Fruit fly (Drosophila melanogaster) whole organism, embryonic: ENCODE results near the gene Trl.

Source experiments
- Asciz ChIP-seq: fragments of 200-800 bp; sonication (Bioruptor generic); optimal IDR thresholded peaks from 2 replicates; lab custom pipeline; 2017; ENCODE audit warnings: missing biosample characterization, mild to moderate bottlenecking, missing genetic modification characterization, missing genetic modification reagents
- Atf6 ChIP-seq: fragments of 200-800 bp; sonication (Bioruptor generic); IDR thresholded peaks from 2 replicates; pipeline ENCODE4 v1.3.6; 2022; ENCODE audit warnings: missing biosample characterization, missing genetic modification characterization
- CG10654 ChIP-seq: fragments of 200-800 bp; sonication (Bioruptor generic); optimal IDR thresholded peaks from 2 replicates; lab custom pipeline; 2016; ENCODE audit warnings: missing biosample characterization, missing genetic modification characterization
- CG12391 ChIP-seq: fragments of 200-800 bp; sonication (Bioruptor generic); optimal IDR thresholded peaks from 3 replicates; lab custom pipeline; 2018; ENCODE audit warnings: missing biosample characterization, mild to moderate bottlenecking, missing genetic modification characterization, moderate library complexity
- CG14014 ChIP-seq: fragments of 200-800 bp; sonication (Bioruptor generic); IDR thresholded peaks from 2 replicates; pipeline ENCODE4 v1.3.6; 2022; ENCODE audit warnings: missing biosample characterization, missing genetic modification characterization
- CG15011 ChIP-seq: fragments of 200-800 bp; sonication (Bioruptor generic); optimal IDR thresholded peaks from 3 replicates; lab custom pipeline; 2018; ENCODE audit warnings: missing biosample characterization, mild to moderate bottlenecking, missing genetic modification characterization
- CG16813 ChIP-seq: fragments of 200-800 bp; sonication (Bioruptor generic); IDR thresholded peaks from 3 replicates; pipeline ENCODE4 v1.3.6; 2022; ENCODE audit warnings: missing biosample characterization, missing genetic modification characterization; ENCODE audit not compliant: partially characterized antibody
- CG17612 ChIP-seq: fragments of 200-800 bp; sonication (Bioruptor generic); IDR thresholded peaks from 2 replicates; pipeline ENCODE4 v1.3.6; 2022; ENCODE audit warnings: missing biosample characterization, missing genetic modification characterization
- CG2129 ChIP-seq: fragments of 200-800 bp; sonication (Bioruptor generic); IDR thresholded peaks from 2 replicates; pipeline ENCODE4 v1.3.6; 2022; ENCODE audit warnings: missing biosample characterization, missing genetic modification characterization; ENCODE audit not compliant: partially characterized antibody
- CG4328 ChIP-seq: fragments of 200-800 bp; sonication (Bioruptor generic); optimal IDR thresholded peaks from 3 replicates; lab custom pipeline; 2017; ENCODE audit warnings: missing biosample characterization, missing genetic modification reagents, missing genetic modification characterization
- CG4360 ChIP-seq: fragments of 200-800 bp; sonication (Bioruptor generic); IDR thresholded peaks from 2 replicates; pipeline ENCODE4 v1.3.6; 2022; ENCODE audit warnings: missing biosample characterization, missing genetic modification characterization
- CG4404 ChIP-seq: fragments of 200-800 bp; sonication (Bioruptor generic); IDR thresholded peaks from 2 replicates; pipeline ENCODE4 v1.3.6; 2022; ENCODE audit warnings: missing biosample characterization, missing genetic modification characterization
- CG6765 ChIP-seq: fragments of 200-800 bp; sonication (Bioruptor generic); optimal IDR thresholded peaks from 3 replicates; lab custom pipeline; 2017; ENCODE audit warnings: missing biosample characterization, mild to moderate bottlenecking, missing genetic modification characterization
- CG8089 ChIP-seq: fragments of 200-800 bp; sonication (Bioruptor generic); optimal IDR thresholded peaks from 3 replicates; lab custom pipeline; 2016; ENCODE audit warnings: missing biosample characterization, missing genetic modification characterization
- CG8290 ChIP-seq, 3 experiments: fragments of 200-800 bp; sonication (Bioruptor generic); optimal IDR thresholded peaks; 2 replicates each; lab custom pipeline; 2016 to 2019; ENCODE audit warnings: missing biosample characterization in 3 of 3, missing genetic modification characterization in 3 of 3, mild to moderate bottlenecking in 2 of 3, moderate library complexity in 1 of 3
- CG8359 ChIP-seq: fragments of 200-800 bp; sonication (Bioruptor generic); optimal IDR thresholded peaks from 2 replicates; lab custom pipeline; 2017; ENCODE audit warnings: missing biosample characterization, mild to moderate bottlenecking, missing genetic modification characterization, borderline replicate concordance
- CG9609 ChIP-seq: fragments of 200-800 bp; sonication (Bioruptor generic); optimal IDR thresholded peaks from 3 replicates; lab custom pipeline; 2016; ENCODE audit warnings: missing biosample characterization, missing genetic modification characterization
- Chrac-16 ChIP-seq: fragments of 200-800 bp; sonication (Bioruptor generic); optimal IDR thresholded peaks from 3 replicates; lab custom pipeline; 2016; ENCODE audit warnings: missing biosample characterization, missing genetic modification characterization
- D19A ChIP-seq: fragments of 200-800 bp; optimal IDR thresholded peaks from 3 replicates; lab custom pipeline; 2019; ENCODE audit warnings: missing biosample characterization, mild to moderate bottlenecking, missing genetic modification characterization, moderate library complexity
- Dbx ChIP-seq: fragments of 200-800 bp; sonication (Bioruptor generic); IDR thresholded peaks from 3 replicates; pipeline ENCODE4 v1.3.6; 2022; ENCODE audit warnings: missing biosample characterization, missing genetic modification characterization
- Dref ChIP-seq: fragments of 200-800 bp; sonication (Bioruptor generic); IDR thresholded peaks from 2 replicates; pipeline ENCODE4 v1.3.6; 2022; ENCODE audit warnings: missing biosample characterization, missing genetic modification characterization
- E2f2 ChIP-seq: fragments of 200-800 bp; sonication (Bioruptor generic); IDR thresholded peaks from 2 replicates; pipeline ENCODE4 v1.3.6; 2022; ENCODE audit warnings: missing biosample characterization, missing genetic modification characterization
- GATAe ChIP-seq: fragments of 200-800 bp; sonication (Bioruptor generic); conservative IDR thresholded peaks from 2 replicates; pipeline ENCODE4 v1.3.6; 2022; ENCODE audit warnings: missing biosample characterization, missing genetic modification characterization
- Hand ChIP-seq: fragments of 200-800 bp; sonication (Bioruptor generic); optimal IDR thresholded peaks from 2 replicates; lab custom pipeline; 2017; ENCODE audit warnings: mild to moderate bottlenecking, missing biosample characterization, missing genetic modification reagents, missing genetic modification characterization
- Hmx ChIP-seq: fragments of 200-800 bp; sonication (Bioruptor generic); optimal IDR thresholded peaks from 2 replicates; lab custom pipeline; 2016; ENCODE audit warnings: missing biosample characterization, missing genetic modification characterization
- NFAT ChIP-seq: fragments of 200-800 bp; sonication (Bioruptor generic); IDR thresholded peaks from 2 replicates; pipeline ENCODE4 v1.3.6; 2022; ENCODE audit warnings: missing biosample characterization, missing genetic modification characterization
- Nf-YB ChIP-seq: fragments of 200-800 bp; sonication (Bioruptor generic); optimal IDR thresholded peaks from 3 replicates; lab custom pipeline; 2019; ENCODE audit warnings: missing biosample characterization, mild to moderate bottlenecking, missing genetic modification characterization, moderate library complexity
- Opbp ChIP-seq: fragments of 200-800 bp; sonication (Bioruptor generic); IDR thresholded peaks from 3 replicates; pipeline ENCODE4 v1.3.6; 2022; ENCODE audit warnings: missing biosample characterization, missing genetic modification characterization; ENCODE audit not compliant: partially characterized antibody
- Pdp1 ChIP-seq, 2 experiments: fragments of 200-800 bp; sonication (Bioruptor generic); optimal IDR thresholded peaks; 3 replicates each; lab custom pipeline; 2016; ENCODE audit warnings: missing biosample characterization in 2 of 2, missing genetic modification characterization in 2 of 2, mild to moderate bottlenecking in 1 of 2, moderate library complexity in 1 of 2
- Spps ChIP-seq: fragments of 200-800 bp; sonication (Bioruptor generic); optimal IDR thresholded peaks from 2 replicates; lab custom pipeline; 2018; ENCODE audit warnings: missing biosample characterization, mild to moderate bottlenecking, missing genetic modification characterization
- Sry-β ChIP-seq: fragments of 200-800 bp; sonication (Bioruptor generic); optimal IDR thresholded peaks from 2 replicates; lab custom pipeline; 2018; ENCODE audit warnings: missing biosample characterization, mild to moderate bottlenecking, missing genetic modification characterization, moderate library complexity
- ash1 ChIP-seq: fragments of 200-800 bp; sonication (Bioruptor generic); optimal IDR thresholded peaks from 2 replicates; lab custom pipeline; 2018; ENCODE audit warnings: missing biosample characterization, mild to moderate bottlenecking, missing genetic modification characterization
- bab2 ChIP-seq: fragments of 200-800 bp; sonication (Bioruptor generic); optimal IDR thresholded peaks from 2 replicates; lab custom pipeline; 2016; ENCODE audit warnings: missing biosample characterization, missing genetic modification characterization
- caup ChIP-seq: fragments of 200-800 bp; sonication (Bioruptor generic); optimal IDR thresholded peaks from 3 replicates; lab custom pipeline; 2017; ENCODE audit warnings: missing biosample characterization, mild to moderate bottlenecking, missing genetic modification characterization, moderate library complexity; ENCODE audit not compliant: severe bottlenecking
- cg ChIP-seq: fragments of 200-800 bp; sonication (Bioruptor generic); optimal IDR thresholded peaks from 3 replicates; lab custom pipeline; 2019; ENCODE audit warnings: missing biosample characterization, mild to moderate bottlenecking, missing genetic modification characterization, moderate library complexity
- da ChIP-seq: fragments of 200-800 bp; sonication (Bioruptor generic); optimal IDR thresholded peaks from 2 replicates; lab custom pipeline; 2016; ENCODE audit warnings: missing biosample characterization, missing genetic modification characterization
- gsb-n ChIP-seq: fragments of 200-800 bp; sonication (Bioruptor generic); optimal IDR thresholded peaks from 3 replicates; lab custom pipeline; 2018; ENCODE audit warnings: missing biosample characterization, mild to moderate bottlenecking, missing genetic modification characterization
- jumu ChIP-seq: fragments of 200-800 bp; sonication (Bioruptor generic); optimal IDR thresholded peaks from 3 replicates; lab custom pipeline; 2016; ENCODE audit warnings: missing biosample characterization, missing genetic modification characterization
- kay ChIP-seq: fragments of 200-800 bp; sonication (Bioruptor generic); optimal IDR thresholded peaks from 2 replicates; lab custom pipeline; 2016; ENCODE audit warnings: missing biosample characterization, missing genetic modification characterization
- luna ChIP-seq: fragments of 200-800 bp; sonication (Bioruptor generic); optimal IDR thresholded peaks from 2 replicates; lab custom pipeline; 2016; ENCODE audit warnings: missing biosample characterization, missing genetic modification characterization
- pan ChIP-seq, 4 experiments: fragments of >200 bp in 3 of 4; fragments of 200-800 bp in 1 of 4; sonication (Bioruptor generic) in 1 of 4; optimal IDR thresholded peaks in 3 of 4; IDR thresholded peaks in 1 of 4; 2 replicates each; pipeline versions ENCODE4 v1.3.6 to Lab custom; 2017 to 2022; ENCODE audit warnings: missing biosample characterization in 2 of 4, missing genetic modification characterization in 2 of 4, mixed read lengths in 1 of 4
- pfk ChIP-seq: fragments of 200-800 bp; sonication (Bioruptor generic); optimal IDR thresholded peaks from 2 replicates; lab custom pipeline; 2018; ENCODE audit warnings: missing biosample characterization, mild to moderate bottlenecking, missing genetic modification characterization, moderate library complexity
- psq ChIP-seq: fragments of 200-800 bp; sonication (Bioruptor generic); optimal IDR thresholded peaks from 2 replicates; lab custom pipeline; 2017; ENCODE audit warnings: missing biosample characterization, missing genetic modification characterization
- sens-2 ChIP-seq: fragments of 200-800 bp; sonication (Bioruptor generic); IDR thresholded peaks from 2 replicates; pipeline ENCODE4 v1.3.6; 2022; ENCODE audit warnings: missing biosample characterization, missing genetic modification characterization
- slou ChIP-seq: fragments of 200-800 bp; sonication (Bioruptor generic); optimal IDR thresholded peaks from 3 replicates; lab custom pipeline; 2016; ENCODE audit warnings: missing biosample characterization, missing genetic modification characterization
- stc ChIP-seq: fragments of 200-800 bp; sonication (Bioruptor generic); IDR thresholded peaks from 2 replicates; pipeline ENCODE4 v1.3.6; 2022; ENCODE audit warnings: missing biosample characterization, missing genetic modification characterization
- ttk ChIP-seq: fragments of 200-800 bp; sonication (Bioruptor generic); IDR thresholded peaks from 2 replicates; pipeline ENCODE4 v2.1.2; 2022; ENCODE audit warnings: missing biosample characterization, missing genetic modification characterization
- twi ChIP-seq: fragments of 200-800 bp; optimal IDR thresholded peaks from 2 replicates; lab custom pipeline; 2019; ENCODE audit warnings: missing biosample characterization, mild to moderate bottlenecking, missing genetic modification characterization, moderate library complexity
- vvl ChIP-seq: fragments of 200-800 bp; sonication (Bioruptor generic); IDR thresholded peaks from 2 replicates; pipeline ENCODE4 v1.3.6; 2022; ENCODE audit warnings: missing biosample characterization, missing genetic modification characterization
- zfh2 ChIP-seq: fragments of 200-800 bp; sonication (Bioruptor generic); optimal IDR thresholded peaks from 2 replicates; lab custom pipeline; 2016; ENCODE audit warnings: missing biosample characterization, missing genetic modification characterization

Trl gene

DNA sequence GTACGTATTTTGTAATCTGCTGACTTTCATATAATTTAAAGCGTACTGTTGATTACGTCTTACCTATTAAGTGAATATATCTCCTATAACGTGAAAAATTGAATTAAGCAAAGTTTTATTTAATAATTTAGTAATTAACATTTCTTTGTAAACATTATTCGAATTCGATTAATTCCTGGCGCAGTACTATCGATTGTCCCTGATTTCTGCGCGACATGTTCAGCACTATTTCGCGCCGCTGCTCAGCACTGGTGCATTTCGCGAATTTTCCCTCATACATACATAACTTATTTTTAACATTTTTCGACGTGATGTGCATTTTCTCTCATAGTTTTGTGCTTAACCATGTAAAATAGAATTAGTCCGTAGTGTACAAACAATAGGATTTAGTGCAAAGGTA, 28.8 kb upstream of the Trl start, which contains the start of gene Helz (continued):
- TF ChIP-seq CG15011 (GFP tag; lab: Kevin White, UChicago) (no peak), CG8359 (no peak), cg (no peak), CG9609 (GFP tag; lab: Kevin White, UChicago) (no peak), Hand (GFP tag; lab: Kevin White, UChicago) (no peak), Dbx (0 out of 3 replicates have a peak, but pooled peaks have one; percentile 20), CG10654 (GFP tag; lab: Kevin White, UChicago) (no peak), jumu (GFP tag; lab: Kevin White, UChicago) (no peak), pfk (no peak), pan (optimal IDR thresholded peaks at IDR 0.05; lab: Kevin White, UChicago) (no peak), pan (GFP tag; optimal IDR thresholded peaks at IDR 0.05 in 1 of 2, IDR thresholded peaks at IDR 0.05 in 1 of 2) (no peak), bab2 (GFP tag; lab: Kevin White, UChicago) (no peak), luna (GFP tag; lab: Kevin White, UChicago) (no peak), E2f2 (GFP tag; lab: Robert Waterston, UW) (peak; percentile 95), Opbp (GFP tag; lab: Robert Waterston, UW) (peak; percentile 58; the same call in 2 of the 3 replicates), CG8290 (GFP tag; optimal IDR thresholded peaks at IDR 0.05; lab: Kevin White, UChicago) (no peak), CG8290 (tag; optimal IDR thresholded peaks at IDR 0.05; lab: Kevin White, UChicago) (peak in 1 of 2 experiments; percentile 77), vvl (GFP tag; lab: Robert Waterston, UW) (peak; percentile 21; the same call in 1 of the 2 replicates), caup (GFP tag; lab: Kevin White, UChicago) (peak; percentile 14), NFAT (GFP tag; lab: Robert Waterston, UW) (peak; percentile 32; the same call in 1 of the 2 replicates), Spps (tag; lab: Kevin White, UChicago) (no peak), CG12391 (tag; lab: Kevin White, UChicago) (no peak), kay (no peak), zfh2 (GFP tag; lab: Kevin White, UChicago) (peak; percentile 10), ash1 (GFP tag; lab: Kevin White, UChicago) (no peak), stc (GFP tag; lab: Robert Waterston, UW) (no peak), CG16813 (no peak), sens-2 (GFP tag; lab: Robert Waterston, UW) (no peak), CG8089 (GFP tag; lab: Kevin White, UChicago) (no peak), ttk (GFP tag; lab: Robert Waterston, UW) (no peak), Hmx (GFP tag; lab: Kevin White, UChicago) (no peak), GATAe (GFP tag; lab: Robert Waterston, UW) (no peak), twi (no peak), CG6765 (GFP tag; lab: Kevin White, UChicago) (no peak), CG2129 (GFP tag; lab: Robert Waterston, UW) (no peak), gsb-n (tag; lab: Kevin White, UChicago) (no peak), CG4328 (GFP tag; lab: Kevin White, UChicago) (no peak), Dref (peak; percentile 90), Sry-β (GFP tag; lab: Kevin White, UChicago) (no peak), Atf6 (GFP tag; lab: Robert Waterston, UW) (no peak), Nf-YB (GFP tag; lab: Kevin White, UChicago) (no peak), CG4404 (GFP tag; lab: Robert Waterston, UW) (no peak), CG17612 (no peak), CG4360 (GFP tag; lab: Robert Waterston, UW) (no peak), Pdp1 (GFP tag; optimal IDR thresholded peaks at IDR 0.05; lab: Kevin White, UChicago) (peak in 1 of 2 experiments; percentile 11), slou (GFP tag; lab: Kevin White, UChicago) (no peak), psq (GFP tag; lab: Kevin White, UChicago) (no peak), Asciz (no peak), Chrac-16 (GFP tag; lab: Kevin White, UChicago) (no peak), CG14014 (GFP tag; lab: Robert Waterston, UW) (peak; percentile 34; the same call in 1 of the 2 replicates), da (GFP tag; lab: Kevin White, UChicago) (no peak), D19A (no peak)
